Worm (Caenorhabditis elegans): ENCODE measurements around the gene ttb-1.

Gene ttb-1

ce11 chrV:176870-177467 is 20.4 kb downstream of the ttb-1 start, which contains the start of gene cul-3 (continued):
- TF ChIP-seq rcor-1 (GFP tag; IDR thresholded peaks at IDR 0.05): peak; percentile 10; the same call in 1 of the 2 replicates
- TF ChIP-seq lin-26 (GFP tag; IDR thresholded peaks at IDR 0.05): no peak
- no peak for TF ChIP-seq ekl-4 (GFP tag; IDR thresholded peaks at IDR 0.05)
- TF ChIP-seq ceh-79 (tag; optimal IDR thresholded peaks at IDR 0.05): no peak
- TF ChIP-seq efl-1 (GFP tag; optimal IDR thresholded peaks at IDR 0.05): peak; percentile 5
- TF ChIP-seq akir-1 (GFP tag; optimal IDR thresholded peaks at IDR 0.05): no peak
- 0 out of 2 replicates have a peak, but pooled peaks have one; percentile 11 for TF ChIP-seq hmg-1.2 (GFP tag; IDR thresholded peaks at IDR 0.05)
- TF ChIP-seq tlf-1 (GFP tag; optimal IDR thresholded peaks at IDR 0.05): no peak
- TF ChIP-seq Y56A3A.18 (GFP tag; IDR thresholded peaks at IDR 0.05): no peak
- TF ChIP-seq sdz-38 (tag; optimal IDR thresholded peaks at IDR 0.05): no peak
- TF ChIP-seq hmg-20 (GFP tag; IDR thresholded peaks at IDR 0.05): no peak
- TF ChIP-seq madf-6 (GFP tag; IDR thresholded peaks at IDR 0.05): no peak; the same call in 1 of the 2 replicates
- TF ChIP-seq F39B2.1 (GFP tag; IDR thresholded peaks at IDR 0.05): no peak
- TF ChIP-seq fkh-3 (tag; optimal IDR thresholded peaks at IDR 0.05): no peak
- no peak for TF ChIP-seq ceh-91 (GFP tag; IDR thresholded peaks at IDR 0.05)
- TF ChIP-seq B0035.1 (tag; optimal IDR thresholded peaks at IDR 0.05): no peak
- TF ChIP-seq madf-3 (GFP tag; IDR thresholded peaks at IDR 0.05): no peak
- no peak for TF ChIP-seq T07F8.4 (tag; optimal IDR thresholded peaks at IDR 0.05)
- TF ChIP-seq lsy-27 (tag; optimal IDR thresholded peaks at IDR 0.05; ENCODE audit: borderline replicate concordance, insufficient read depth): no peak
- no peak for TF ChIP-seq Y53F4B.3 (GFP tag; IDR thresholded peaks at IDR 0.05)
- peak in 1 of 3 experiments; percentile 24 for TF ChIP-seq lin-35 (GFP tag; optimal IDR thresholded peaks at IDR 0.05)
- no peak for TF ChIP-seq B0336.3 (GFP tag; IDR thresholded peaks at IDR 0.05)
- TF ChIP-seq ztf-6 (GFP tag; IDR thresholded peaks at IDR 0.05): no peak
- no peak for TF ChIP-seq B0019.2 (GFP tag; conservative IDR thresholded peaks at IDR 0.05)
- TF ChIP-seq ceh-100 (GFP tag; IDR thresholded peaks at IDR 0.05): no peak
- no peak for TF ChIP-seq ztf-28 (GFP tag; IDR thresholded peaks at IDR 0.05)
- TF ChIP-seq madf-10 (tag; optimal IDR thresholded peaks at IDR 0.05): no peak
- no peak for TF ChIP-seq unc-62 (GFP tag; optimal IDR thresholded peaks at IDR 0.05)
- no peak for TF ChIP-seq cebp-1 (GFP tag; IDR thresholded peaks at IDR 0.05)
- TF ChIP-seq cebp-1 (tag; optimal IDR thresholded peaks at IDR 0.05): peak; percentile 49
- peak; percentile 39 for TF ChIP-seq lsl-1 (GFP tag; optimal IDR thresholded peaks at IDR 0.05)
- TF ChIP-seq pbrm-1 (GFP tag; IDR thresholded peaks at IDR 0.05): no peak
- TF ChIP-seq mes-4 (tag; optimal IDR thresholded peaks at IDR 0.05): no peak
- TF ChIP-seq atf-7 (tag; optimal IDR thresholded peaks at IDR 0.05): no peak
- no peak for TF ChIP-seq hlh-12 (tag; optimal IDR thresholded peaks at IDR 0.05)
- TF ChIP-seq xnd-1 (tag; optimal IDR thresholded peaks at IDR 0.05): no peak
- no peak for TF ChIP-seq chd-7 (tag; optimal IDR thresholded peaks at IDR 0.05)
- no peak for TF ChIP-seq attf-5 (GFP tag; optimal IDR thresholded peaks at IDR 0.05)

DNA sequence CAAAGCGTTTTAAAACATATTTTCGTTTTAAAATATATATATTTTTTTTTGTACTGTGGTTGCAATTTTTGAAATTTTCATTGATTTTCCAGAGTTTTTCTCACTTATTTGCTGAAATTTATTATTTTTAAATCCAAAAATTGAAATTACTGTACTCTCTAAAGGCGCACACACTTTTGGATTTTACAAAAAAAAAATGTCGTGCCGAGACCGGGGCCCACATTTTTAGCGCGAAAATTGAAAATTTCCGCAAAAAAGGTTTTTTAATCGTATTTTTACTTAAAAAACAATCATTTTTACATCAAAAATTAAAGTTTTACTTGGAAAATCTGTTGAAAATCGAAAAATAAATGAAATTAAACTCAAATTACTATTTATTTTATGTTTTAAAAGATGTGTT is 28.5 kb downstream of the ttb-1 start:
- TF ChIP-seq madf-8 (GFP tag; conservative IDR thresholded peaks at IDR 0.05): 0 out of 2 replicates have a peak, but pooled peaks have one; percentile 31
- TF ChIP-seq Y53G8AR.9 (GFP tag; conservative IDR thresholded peaks at IDR 0.05): no peak
- no peak for TF ChIP-seq ztf-6 (GFP tag; IDR thresholded peaks at IDR 0.05)
- TF ChIP-seq hlh-12 (tag; optimal IDR thresholded peaks at IDR 0.05): no peak
- no peak for TF ChIP-seq mel-28 (tag; optimal IDR thresholded peaks at IDR 0.05; ENCODE audit: borderline replicate concordance)
- no peak for TF ChIP-seq dox-1 (GFP tag; IDR thresholded peaks at IDR 0.05)
- no peak for TF ChIP-seq tbp1 (GFP tag; optimal IDR thresholded peaks at IDR 0.05)
- no peak for TF ChIP-seq ceh-100 (GFP tag; IDR thresholded peaks at IDR 0.05)
- no peak for TF ChIP-seq tlf-1 (GFP tag; optimal IDR thresholded peaks at IDR 0.05)
- no peak for TF ChIP-seq rpc-1 (optimal IDR thresholded peaks at IDR 0.05)
- no peak for TF ChIP-seq rpc-1 (tag; optimal IDR thresholded peaks at IDR 0.05)
- TF ChIP-seq unc-62 (GFP tag; optimal IDR thresholded peaks at IDR 0.05): no peak
- TF ChIP-seq dpl-1 (GFP tag; optimal IDR thresholded peaks at IDR 0.05): no peak
- TF ChIP-seq B0261.1 (tag; optimal IDR thresholded peaks at IDR 0.05): no peak
- TF ChIP-seq lsy-27 (tag; optimal IDR thresholded peaks at IDR 0.05; ENCODE audit: borderline replicate concordance, insufficient read depth): no peak
- no peak for TF ChIP-seq Y95B8A.8 (GFP tag; IDR thresholded peaks at IDR 0.05)
- no peak for TF ChIP-seq nhr-27 (tag; optimal IDR thresholded peaks at IDR 0.05)
- TF ChIP-seq K11D2.4 (GFP tag; IDR thresholded peaks at IDR 0.05): no peak
- TF ChIP-seq B0336.3 (GFP tag; IDR thresholded peaks at IDR 0.05): no peak
